Worm (Caenorhabditis elegans): ENCODE results near the gene cyn-6.

Gene cyn-6

DNA sequence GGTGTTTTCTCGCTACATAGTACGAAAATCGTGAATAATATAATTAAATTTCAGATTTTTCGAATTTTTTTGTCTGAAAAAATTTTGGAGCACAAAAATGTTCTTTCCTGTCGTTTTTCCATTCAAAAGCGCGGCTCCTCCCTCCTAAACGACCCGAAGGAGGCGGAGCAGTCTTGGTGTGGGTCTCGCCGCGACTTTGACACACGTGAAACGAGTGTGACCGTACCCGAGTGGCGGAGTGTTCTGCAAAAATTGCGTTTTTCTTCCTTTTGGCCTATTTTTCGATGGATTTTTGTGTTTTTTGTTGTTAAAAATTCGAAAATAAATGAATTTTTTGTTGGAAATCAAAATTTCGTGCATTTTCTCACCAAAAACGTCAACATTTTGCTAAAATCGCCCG is 20.4 kb downstream of the cyn-6 start, which contains the start of gene snt-2 (continued):
- no peak for TF ChIP-seq nhr-76 (tag; optimal IDR thresholded peaks at IDR 0.05)
- peak; percentile 99 for TF ChIP-seq lsy-2 (tag; optimal IDR thresholded peaks at IDR 0.05)
- TF ChIP-seq lin-35 (GFP tag; optimal IDR thresholded peaks at IDR 0.05) = peak; percentile 79 to 89
- TF ChIP-seq ceh-8 (GFP tag; optimal IDR thresholded peaks at IDR 0.05) = no peak
- peak; percentile 36 for TF ChIP-seq nhr-237 (tag; optimal IDR thresholded peaks at IDR 0.05)
- TF ChIP-seq nhr-28 (tag; optimal IDR thresholded peaks at IDR 0.05) = no peak
- peak; percentile 30; the same call in 1 of the 2 replicates for TF ChIP-seq ceh-88 (GFP tag; IDR thresholded peaks at IDR 0.05)
- peak; percentile 85 for TF ChIP-seq nhr-47 (tag; optimal IDR thresholded peaks at IDR 0.05)
- TF ChIP-seq C34B4.2 (tag; optimal IDR thresholded peaks at IDR 0.05) = no peak
- TF ChIP-seq pax-3 (tag; optimal IDR thresholded peaks at IDR 0.05) = peak; percentile 63
- TF ChIP-seq mef-2 (tag; optimal IDR thresholded peaks at IDR 0.05) = no peak
- TF ChIP-seq fkh-10 (GFP tag; optimal IDR thresholded peaks at IDR 0.05) = peak; percentile 5
- TF ChIP-seq unc-62 (GFP tag; optimal IDR thresholded peaks at IDR 0.05) = no peak
- TF ChIP-seq efl-1 (optimal IDR thresholded peaks at IDR 0.05) = peak; percentile 84 to 86
- TF ChIP-seq efl-1 (GFP tag; optimal IDR thresholded peaks at IDR 0.05 in 1 of 2) = peak; percentile 82 to 97
- TF ChIP-seq grh-1 (GFP tag; IDR thresholded peaks at IDR 0.05) = no peak
- peak; percentile 50 for TF ChIP-seq C04F5.9 (tag; optimal IDR thresholded peaks at IDR 0.05)
- TF ChIP-seq nhr-20 (tag; optimal IDR thresholded peaks at IDR 0.05) = peak; percentile 73
- TF ChIP-seq sptf-1 (tag; optimal IDR thresholded peaks at IDR 0.05) = no peak
- TF ChIP-seq Y116A8C.19 (tag; optimal IDR thresholded peaks at IDR 0.05; ENCODE audit: borderline replicate concordance) = no peak
- peak; percentile 26 for TF ChIP-seq hpl-2 (GFP tag; optimal IDR thresholded peaks at IDR 0.05)
- TF ChIP-seq hlh-4 (tag; optimal IDR thresholded peaks at IDR 0.05) = no peak
- no peak for TF ChIP-seq lin-14 (GFP tag; optimal IDR thresholded peaks at IDR 0.05)
- TF ChIP-seq nhr-84 (tag; optimal IDR thresholded peaks at IDR 0.05) = no peak
- TF ChIP-seq mdl-1 (tag; optimal IDR thresholded peaks at IDR 0.05) = peak in 1 of 2 experiments; percentile 63
- TF ChIP-seq zag-1 (tag; optimal IDR thresholded peaks at IDR 0.05) = no peak
- TF ChIP-seq dsc-1 (tag; optimal IDR thresholded peaks at IDR 0.05) = peak; percentile 77
- TF ChIP-seq elt-2 (tag; optimal IDR thresholded peaks at IDR 0.05) = peak; percentile 62
- TF ChIP-seq dpl-1 (GFP tag; optimal IDR thresholded peaks at IDR 0.05) = peak; percentile 74 to 84 (median 80)
- TF ChIP-seq ztf-11 (tag; optimal IDR thresholded peaks at IDR 0.05) = peak in 1 of 2 experiments; percentile 3
- TF ChIP-seq nhr-77 (tag; optimal IDR thresholded peaks at IDR 0.05) = peak; percentile 70
- TF ChIP-seq fkh-4 (tag; optimal IDR thresholded peaks at IDR 0.05; ENCODE audit: borderline replicate concordance) = peak; percentile 27
- no peak for TF ChIP-seq unc-30 (tag; optimal IDR thresholded peaks at IDR 0.05)
- no peak for TF ChIP-seq unc-130 (tag; optimal IDR thresholded peaks at IDR 0.05)
- peak; percentile 43 for TF ChIP-seq egl-13 (tag; optimal IDR thresholded peaks at IDR 0.05)
- peak; percentile 44 for TF ChIP-seq F16B12.6 (tag; optimal IDR thresholded peaks at IDR 0.05)
- peak; percentile 80 for TF ChIP-seq C16A3.4 (tag; optimal IDR thresholded peaks at IDR 0.05)
- TF ChIP-seq isw-1 (GFP tag; IDR thresholded peaks at IDR 0.05) = peak; percentile 78
- no peak for TF ChIP-seq ces-1 (GFP tag; optimal IDR thresholded peaks at IDR 0.05)
- no peak for TF ChIP-seq unc-98 (GFP tag; IDR thresholded peaks at IDR 0.05)
- peak; percentile 18 for TF ChIP-seq ceh-90 (tag; optimal IDR thresholded peaks at IDR 0.05)
- peak; percentile 70 for TF ChIP-seq lin-13 (GFP tag; optimal IDR thresholded peaks at IDR 0.05)
- peak; percentile 77 for TF ChIP-seq nhr-19 (GFP tag; conservative IDR thresholded peaks at IDR 0.05)
- no peak for TF ChIP-seq ama-1 (optimal IDR thresholded peaks at IDR 0.05)
- no peak for TF ChIP-seq sup-37 (GFP tag; optimal IDR thresholded peaks at IDR 0.05)
- no peak for TF ChIP-seq tlp-1 (tag; optimal IDR thresholded peaks at IDR 0.05)
- TF ChIP-seq fos-1 (tag; optimal IDR thresholded peaks at IDR 0.05) = peak; percentile 62
- no peak for TF ChIP-seq alr-1 (tag; optimal IDR thresholded peaks at IDR 0.05; ENCODE audit: borderline replicate concordance)
- no peak for TF ChIP-seq egl-27 (tag; optimal IDR thresholded peaks at IDR 0.05)
- TF ChIP-seq nhr-71 (tag; optimal IDR thresholded peaks at IDR 0.05) = peak; percentile 85
- peak; percentile 76 for TF ChIP-seq nhr-90 (tag; optimal IDR thresholded peaks at IDR 0.05; ENCODE audit: poor library complexity)
- TF ChIP-seq zip-4 (GFP tag; optimal IDR thresholded peaks at IDR 0.05) = peak; percentile 24
- TF ChIP-seq sox-4 (tag; optimal IDR thresholded peaks at IDR 0.05) = no peak
- peak; percentile 69 for TF ChIP-seq jun-1 (tag; optimal IDR thresholded peaks at IDR 0.05)
